Worm (Caenorhabditis elegans): ENCODE results near the gene Y72A10A.1.

DNA sequence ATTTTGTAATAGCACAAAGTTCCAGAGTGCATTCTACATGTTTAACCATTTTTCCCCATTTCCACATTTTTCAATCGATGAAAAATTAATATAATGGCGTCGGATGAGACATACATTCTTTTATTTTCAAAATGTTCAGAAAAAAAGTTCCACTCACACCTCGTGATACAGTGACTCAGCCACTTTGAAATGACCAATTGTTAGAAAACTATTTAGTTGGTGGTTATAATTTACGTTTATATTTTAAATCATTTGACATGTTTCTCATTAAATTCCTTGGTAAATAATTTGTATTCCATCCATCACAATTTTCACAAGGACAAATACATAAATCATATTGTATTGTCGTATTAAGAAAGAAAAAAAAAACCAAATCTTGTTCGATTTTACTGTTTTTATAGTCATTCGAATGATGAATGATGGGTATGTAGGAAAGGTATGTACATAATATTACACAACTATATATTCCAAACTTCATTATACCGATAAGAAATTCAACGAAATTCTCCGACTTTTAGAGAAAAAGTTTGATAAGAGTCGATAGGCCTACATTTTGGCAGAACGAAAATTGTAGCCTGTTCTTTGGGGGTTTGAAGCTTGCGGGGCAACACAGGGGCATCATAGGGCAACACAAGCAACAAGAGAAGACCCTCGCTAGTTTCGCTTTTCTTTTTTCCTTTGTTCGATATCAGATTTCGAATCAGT lies 37.6 kb downstream of the Y72A10A.1 start:
- TF ChIP-seq lin-13 (tag; optimal IDR thresholded peaks at IDR 0.05) (no peak), nhr-12 (tag; optimal IDR thresholded peaks at IDR 0.05) (no peak), nhr-2 (tag; optimal IDR thresholded peaks at IDR 0.05) (no peak), sptf-1 (tag; optimal IDR thresholded peaks at IDR 0.05) (no peak), unc-120 (tag; optimal IDR thresholded peaks at IDR 0.05; ENCODE audit: poor library complexity, severe bottlenecking) (no peak)
